Fruit fly (Drosophila melanogaster) S2 (cell line): ENCODE measurements around the gene Zip102B.

Experiments
- CG8478 ChIP-seq: fragments of >200 bp; optimal IDR thresholded peaks from 2 replicates; lab custom pipeline; 2018
- CTCF ChIP-seq, 2 experiments: fragments of >200 bp; optimal IDR thresholded peaks; 2 replicates each; lab custom pipeline; 2018

- TF ChIP-seq CTCF (optimal IDR thresholded peaks at IDR 0.05; lab: Kevin White, UChicago) (no peak), CG8478 (lab: Kevin White, UChicago) (no peak)
Measured at dm6 chr4:292403-292802, 21.5 kb downstream of the Zip102B start.
